Worm (Caenorhabditis elegans) whole organism, L1 larva: ENCODE results near the gene W02H5.2.
"Not testable (repeated sequence)": the region's sequence is repeated elsewhere in the genome, so short reads cannot be mapped to it uniquely, and the experiment has no call there.

Source experiments
- F16B12.6 ChIP-seq: fragments of 150-350 bp; optimal IDR thresholded peaks from 2 replicates; lab custom pipeline; 2014; ENCODE audit warnings: missing biosample characterization, missing genetic modification characterization
- Y116A8C.19 ChIP-seq: sonication (generic microtip); optimal IDR thresholded peaks from 2 replicates; lab custom pipeline; 2016; ENCODE audit warnings: missing compliant biosample characterization, missing genetic modification characterization, borderline replicate concordance
- aha-1 ChIP-seq: fragments of 150-350 bp; optimal IDR thresholded peaks from 2 replicates; lab custom pipeline; 2014; ENCODE audit warnings: missing biosample characterization, missing genetic modification characterization
- ceh-63 ChIP-seq: fragments of 200-800 bp; sonication (Bioruptor generic); optimal IDR thresholded peaks from 2 replicates; lab custom pipeline; 2018; ENCODE audit warnings: mild to moderate bottlenecking, missing genetic modification characterization, missing compliant biosample characterization
- ceh-82 ChIP-seq, 3 experiments: fragments of 150-350 bp in 1 of 3; sonication (generic microtip) in 2 of 3; optimal IDR thresholded peaks; 2 replicates each; lab custom pipeline; 2014 to 2017; ENCODE audit warnings: missing biosample characterization in 3 of 3, missing genetic modification characterization in 3 of 3
- ceh-88 ChIP-seq: fragments of 200-800 bp; sonication (Bioruptor generic); IDR thresholded peaks from 2 replicates; pipeline ENCODE4 v1.3.6; 2022; ENCODE audit warnings: missing genetic modification characterization, missing compliant biosample characterization
- ceh-90 ChIP-seq: sonication (generic microtip); optimal IDR thresholded peaks from 2 replicates; lab custom pipeline; 2016; ENCODE audit warnings: missing genetic modification characterization, missing compliant biosample characterization
- ces-1 ChIP-seq: fragments of 150-350 bp; optimal IDR thresholded peaks from 2 replicates; lab custom pipeline; 2014; ENCODE audit warnings: missing biosample characterization, missing genetic modification reagents, missing genetic modification characterization
- dsc-1 ChIP-seq: sonication (generic microtip); optimal IDR thresholded peaks from 2 replicates; lab custom pipeline; 2016; ENCODE audit warnings: mild to moderate bottlenecking, missing genetic modification characterization, missing compliant biosample characterization
- efl-1 ChIP-seq, 4 experiments: fragments of 150-350 bp; optimal IDR thresholded peaks in 3 of 4; peaks in 1 of 4; 1 replicate in 1 of 4; 2 replicates in 3 of 4; lab custom pipeline; 2014; ENCODE audit warnings: missing biosample characterization in 2 of 4, missing genetic modification characterization in 2 of 4, missing genetic modification reagents in 2 of 4
- efl-3 ChIP-seq: fragments of 200-800 bp; sonication (Bioruptor generic); optimal IDR thresholded peaks from 2 replicates; lab custom pipeline; 2018; ENCODE audit warnings: mild to moderate bottlenecking, missing genetic modification characterization, missing compliant biosample characterization
- egl-13 ChIP-seq: sonication (generic microtip); optimal IDR thresholded peaks from 2 replicates; lab custom pipeline; 2016; ENCODE audit warnings: missing genotype, missing genetic modification reagents, missing genetic modification characterization, missing compliant biosample characterization
- elt-3 ChIP-seq, 6 experiments: fragments of 150-350 bp in 1 of 6; sonication (generic microtip); optimal IDR thresholded peaks; 2 replicates each; lab custom pipeline; 2017 to 2018; ENCODE audit warnings: missing biosample characterization in 6 of 6, missing genetic modification characterization in 6 of 6, inconsistent platforms in 1 of 6
- ets-5 ChIP-seq: fragments of 200-800 bp; sonication (Bioruptor generic); IDR thresholded peaks from 2 replicates; pipeline ENCODE4 v1.3.6; 2022; ENCODE audit warnings: missing genetic modification characterization, missing compliant biosample characterization
- fkh-10 ChIP-seq: sonication (generic microtip); optimal IDR thresholded peaks from 2 replicates; lab custom pipeline; 2017; ENCODE audit warnings: missing biosample characterization, missing genetic modification reagents, missing genetic modification characterization
- fkh-4 ChIP-seq: sonication (generic microtip); optimal IDR thresholded peaks from 2 replicates; lab custom pipeline; 2016; ENCODE audit warnings: missing compliant biosample characterization, missing genetic modification characterization, borderline replicate concordance
- fkh-8 ChIP-seq: sonication (generic microtip); optimal IDR thresholded peaks from 2 replicates; lab custom pipeline; 2016; ENCODE audit warnings: mild to moderate bottlenecking, missing genetic modification characterization, missing compliant biosample characterization
- hlh-17 ChIP-seq: fragments of 200-800 bp; sonication (Bioruptor generic); optimal IDR thresholded peaks from 2 replicates; lab custom pipeline; 2018; ENCODE audit warnings: missing genetic modification characterization, mild to moderate bottlenecking, missing compliant biosample characterization, moderate library complexity, borderline replicate concordance
- jun-1 ChIP-seq: fragments of 150-350 bp; optimal IDR thresholded peaks from 2 replicates; lab custom pipeline; 2014; ENCODE audit warnings: missing biosample characterization, missing genetic modification reagents, missing genetic modification characterization
- lin-15B ChIP-seq: fragments of 150-350 bp; sonication (generic microtip); optimal IDR thresholded peaks from 3 replicates; lab custom pipeline; 2014; ENCODE audit warnings: missing biosample characterization, missing genetic modification characterization
- lir-3 ChIP-seq: sonication (generic microtip); optimal IDR thresholded peaks from 2 replicates; lab custom pipeline; 2016; ENCODE audit warnings: mild to moderate bottlenecking, missing genetic modification characterization, moderate library complexity, missing compliant biosample characterization; ENCODE audit not compliant: poor library complexity
- lsy-2 ChIP-seq, 2 experiments: fragments of 150-350 bp; optimal IDR thresholded peaks; 2 replicates each; lab custom pipeline; 2014; ENCODE audit warnings: missing biosample characterization in 2 of 2, missing genetic modification characterization in 2 of 2
- mab-9 ChIP-seq: fragments of 200-800 bp; sonication (Bioruptor generic); IDR thresholded peaks from 2 replicates; pipeline ENCODE4 v1.3.6; 2022; ENCODE audit warnings: missing genetic modification reagents, missing genetic modification characterization, missing compliant biosample characterization
- mef-2 ChIP-seq: fragments of 150-350 bp; optimal IDR thresholded peaks from 2 replicates; lab custom pipeline; 2014; ENCODE audit warnings: missing biosample characterization, missing genetic modification characterization
- nhr-12 ChIP-seq: sonication (generic microtip); optimal IDR thresholded peaks from 2 replicates; lab custom pipeline; 2017; ENCODE audit warnings: missing biosample characterization, missing genetic modification characterization
- nhr-20 ChIP-seq: sonication (generic microtip); optimal IDR thresholded peaks from 2 replicates; lab custom pipeline; 2016; ENCODE audit warnings: mild to moderate bottlenecking, missing genetic modification characterization, missing compliant biosample characterization
- nhr-71 ChIP-seq: sonication (generic microtip); optimal IDR thresholded peaks from 2 replicates; lab custom pipeline; 2016; ENCODE audit warnings: mild to moderate bottlenecking, missing genetic modification characterization, moderate library complexity, missing compliant biosample characterization
- nhr-84 ChIP-seq: sonication (generic microtip); optimal IDR thresholded peaks from 2 replicates; lab custom pipeline; 2017; ENCODE audit warnings: missing biosample characterization, missing genetic modification characterization
- nhr-85 ChIP-seq: sonication (generic microtip); peaks from one replicate; lab custom pipeline; 2016; ENCODE audit warnings: missing genetic modification characterization, inconsistent platforms, missing compliant biosample characterization
- nhr-90 ChIP-seq: sonication (generic microtip); optimal IDR thresholded peaks from 2 replicates; lab custom pipeline; 2016; ENCODE audit warnings: mild to moderate bottlenecking, missing genetic modification characterization, missing compliant biosample characterization; ENCODE audit not compliant: poor library complexity
- pax-3 ChIP-seq: fragments of 200-800 bp; sonication (Bioruptor generic); optimal IDR thresholded peaks from 2 replicates; lab custom pipeline; 2018; ENCODE audit warnings: mild to moderate bottlenecking, missing genetic modification characterization, moderate library complexity, missing compliant biosample characterization
- pqm-1 ChIP-seq: sonication (generic microtip); optimal IDR thresholded peaks from 3 replicates; lab custom pipeline; 2017; ENCODE audit warnings: missing biosample characterization, missing genetic modification characterization
- rnt-1 ChIP-seq: sonication (generic microtip); optimal IDR thresholded peaks from 2 replicates; lab custom pipeline; 2016; ENCODE audit warnings: mild to moderate bottlenecking, missing genetic modification characterization, moderate library complexity, missing compliant biosample characterization
- skn-1 ChIP-seq: fragments of 150-350 bp; optimal IDR thresholded peaks from 2 replicates; lab custom pipeline; 2014; ENCODE audit warnings: missing biosample characterization, missing genetic modification characterization
- snpc-4 ChIP-seq: fragments of 150-350 bp; optimal IDR thresholded peaks from 2 replicates; lab custom pipeline; 2014; ENCODE audit warnings: missing biosample characterization, missing genetic modification characterization
- snu-23 ChIP-seq: sonication (generic microtip); optimal IDR thresholded peaks from 2 replicates; lab custom pipeline; 2016; ENCODE audit warnings: missing genetic modification characterization, missing compliant biosample characterization
- sptf-1 ChIP-seq: fragments of 150-350 bp; optimal IDR thresholded peaks from 2 replicates; lab custom pipeline; 2014; ENCODE audit warnings: missing biosample characterization, missing genetic modification characterization
- swsn-7 ChIP-seq: sonication (generic microtip); optimal IDR thresholded peaks from 2 replicates; lab custom pipeline; 2016; ENCODE audit warnings: missing genetic modification characterization, missing compliant biosample characterization
- tbx-2 ChIP-seq: sonication (generic microtip); optimal IDR thresholded peaks from 2 replicates; lab custom pipeline; 2016; ENCODE audit warnings: missing genetic modification characterization, missing compliant biosample characterization
- tlp-1 ChIP-seq: fragments of 150-350 bp; optimal IDR thresholded peaks from 2 replicates; lab custom pipeline; 2014; ENCODE audit warnings: missing biosample characterization, missing genetic modification characterization
- unc-130 ChIP-seq: fragments of 150-350 bp; optimal IDR thresholded peaks from 2 replicates; lab custom pipeline; 2017; ENCODE audit warnings: missing biosample characterization, missing genetic modification characterization, inconsistent platforms
- unc-62 ChIP-seq: fragments of 150-350 bp; optimal IDR thresholded peaks from 2 replicates; lab custom pipeline; 2014; ENCODE audit warnings: missing biosample characterization, missing genetic modification reagents, missing genetic modification characterization
- vab-15 ChIP-seq: sonication (generic microtip); optimal IDR thresholded peaks from 2 replicates; lab custom pipeline; 2017; ENCODE audit warnings: missing genotype, mild to moderate bottlenecking, missing genetic modification characterization, missing compliant biosample characterization
- xbp-1 ChIP-seq: sonication (generic microtip); optimal IDR thresholded peaks from 2 replicates; lab custom pipeline; 2016; ENCODE audit warnings: missing genetic modification characterization, missing compliant biosample characterization
- zip-4 ChIP-seq: fragments of 200-800 bp; sonication (Bioruptor generic); optimal IDR thresholded peaks from 2 replicates; lab custom pipeline; 2018; ENCODE audit warnings: mild to moderate bottlenecking, missing genetic modification characterization, moderate library complexity, missing compliant biosample characterization
- ztf-11 ChIP-seq, 2 experiments: sonication (generic microtip); optimal IDR thresholded peaks; 2 replicates each; lab custom pipeline; 2016 to 2017; ENCODE audit warnings: missing genetic modification characterization in 2 of 2, missing biosample characterization in 1 of 2, missing compliant biosample characterization in 1 of 2

Gene W02H5.2

ce11 chrV:2617499-2617898 lies 21.6 kb upstream of the W02H5.2 start:
- TF ChIP-seq skn-1 (no peak), ceh-90 (no peak), lir-3 (no peak), nhr-90 (tag; lab: Kevin White, UChicago) (no peak), jun-1 (tag; lab: Kevin White, UChicago) (no peak), tlp-1 (no peak), fkh-8 (no peak), efl-3 (GFP tag; lab: Kevin White, UChicago) (no peak), unc-62 (no peak), pax-3 (tag; lab: Kevin White, UChicago) (no peak), mef-2 (no peak), fkh-10 (GFP tag; lab: Kevin White, UChicago) (no peak), Y116A8C.19 (no peak), xbp-1 (tag; lab: Kevin White, UChicago) (no peak), ets-5 (GFP tag; lab: Robert Waterston, UW) (no peak), snu-23 (GFP tag; lab: Kevin White, UChicago) (no peak), sptf-1 (tag; lab: Kevin White, UChicago) (no peak), nhr-85 (tag; lab: Kevin White, UChicago) (no peak), fkh-4 (tag; lab: Kevin White, UChicago) (no peak)

ce11 chrV:2621879-2622278 lies 17.3 kb upstream of the W02H5.2 start, which contains the start of gene srh-271:
Gene srh-271, minus strand, starts transcription at chrV:2621979.
- TF ChIP-seq efl-1 (optimal IDR thresholded peaks at IDR 0.05; lab: Kevin White, UChicago) (no peak), efl-1 (GFP tag; optimal IDR thresholded peaks at IDR 0.05 in 1 of 2; lab: Kevin White, UChicago) (peak in 1 of 2 experiments; percentile 38), nhr-12 (no peak)

ce11 chrV:2623765-2624164 lies 15.4 kb upstream of the W02H5.2 start:
- TF ChIP-seq nhr-71 (tag; lab: Kevin White, UChicago) (no peak), efl-1 (optimal IDR thresholded peaks at IDR 0.05; lab: Kevin White, UChicago) (peak in 1 of 2 experiments; percentile 8), efl-1 (GFP tag; optimal IDR thresholded peaks at IDR 0.05 in 1 of 2; lab: Kevin White, UChicago) (no peak)

ce11 chrV:2625360-2625759 lies 13.8 kb upstream of the W02H5.2 start, which contains the start of gene sknr-1:
Gene sknr-1, minus strand, starts transcription at chrV:2625460.
- not testable (repeated sequence) for TF ChIP-seq tbx-2 (tag; lab: Kevin White, UChicago); egl-13; dsc-1 (tag; lab: Kevin White, UChicago)

ce11 chrV:2638545-2638944 lies 590 bp upstream of the W02H5.2 start, which contains the start of gene W02H5.19:
Gene W02H5.19, plus strand, starts transcription at chrV:2638890.
- TF ChIP-seq lin-15B: peak; percentile 56
- TF ChIP-seq ztf-11 (tag; optimal IDR thresholded peaks at IDR 0.05; lab: Kevin White, UChicago): peak in 1 of 2 experiments; percentile 98
- TF ChIP-seq mab-9: peak; percentile 82
- peak; percentile 81 for TF ChIP-seq ceh-88 (GFP tag; lab: Robert Waterston, UW)
- TF ChIP-seq pqm-1 (tag; lab: Kevin White, UChicago): no peak
- no peak for TF ChIP-seq ets-5 (GFP tag; lab: Robert Waterston, UW)
- peak; percentile 100 for TF ChIP-seq rnt-1 (tag; lab: Kevin White, UChicago)
- TF ChIP-seq hlh-17 (GFP tag; lab: Kevin White, UChicago): peak; percentile 66
- TF ChIP-seq vab-15 (tag; lab: Kevin White, UChicago): peak; percentile 82
- no peak for TF ChIP-seq fkh-10 (GFP tag; lab: Kevin White, UChicago)
- TF ChIP-seq zip-4 (GFP tag; lab: Kevin White, UChicago): peak; percentile 81
- no peak for TF ChIP-seq ces-1 (GFP tag; lab: Kevin White, UChicago)
- TF ChIP-seq lsy-2 (tag; optimal IDR thresholded peaks at IDR 0.05; lab: Kevin White, UChicago): peak; percentile 81 to 88
- peak; percentile 45 for TF ChIP-seq F16B12.6 (tag; lab: Kevin White, UChicago)
- TF ChIP-seq ceh-63: peak; percentile 87
- no peak for TF ChIP-seq nhr-84
- TF ChIP-seq ceh-82 (tag; optimal IDR thresholded peaks at IDR 0.05; lab: Kevin White, UChicago): peak; percentile 71 to 81 (median 79)
- TF ChIP-seq nhr-20 (tag; lab: Kevin White, UChicago): peak; percentile 94
- TF ChIP-seq pax-3 (tag; lab: Kevin White, UChicago): peak; percentile 95
- peak; percentile 56 for TF ChIP-seq snpc-4 (tag; lab: Kevin White, UChicago)
- TF ChIP-seq swsn-7: peak; percentile 94
- TF ChIP-seq aha-1 (tag; lab: Kevin White, UChicago): peak; percentile 37
- peak; percentile 60 for TF ChIP-seq unc-130
- TF ChIP-seq elt-3 (tag; optimal IDR thresholded peaks at IDR 0.05; lab: Kevin White, UChicago): peak in 2 of 6 experiments; percentile 55 to 71
